Fruit fly (Drosophila melanogaster): ENCODE results near the gene CG32720.

DNA sequence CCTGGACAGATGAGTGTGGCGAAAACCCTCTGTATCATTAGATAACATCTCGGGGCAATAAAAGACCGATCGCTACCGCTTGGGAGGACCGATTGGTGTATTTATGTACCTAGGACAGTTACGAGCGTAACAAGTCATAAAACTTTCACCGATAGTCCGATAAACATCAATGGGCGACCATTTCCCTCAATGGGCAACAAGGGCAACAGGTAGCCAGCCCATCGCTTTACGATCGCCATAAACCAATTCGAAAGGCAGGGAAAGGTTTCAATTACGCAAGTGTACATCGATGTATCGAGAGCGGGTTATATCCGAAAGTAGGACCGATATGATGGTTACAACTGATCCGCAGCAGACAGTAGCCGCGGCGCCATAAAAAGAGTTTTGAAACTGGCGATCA lies 5.8 kb upstream of the CG32720 start:
- TF ChIP-seq CG8159 (tag; optimal IDR thresholded peaks at IDR 0.05) (no peak), CG13204 (GFP tag; optimal IDR thresholded peaks at IDR 0.05) (no peak), CG12605 (GFP tag; IDR thresholded peaks at IDR 0.05) (no peak), EcR (GFP tag; optimal IDR thresholded peaks at IDR 0.05) (no peak), rn (GFP tag; IDR thresholded peaks at IDR 0.05) (no peak), Pif1B (GFP tag; optimal IDR thresholded peaks at IDR 0.05) (no peak), CG4496 (GFP tag; IDR thresholded peaks at IDR 0.05) (no peak), Snoo (tag; optimal IDR thresholded peaks at IDR 0.05) (no peak), CG17806 (tag; optimal IDR thresholded peaks at IDR 0.05) (no peak), CG34367 (tag; optimal IDR thresholded peaks at IDR 0.05) (no peak), CG10348 (GFP tag; IDR thresholded peaks at IDR 0.05) (no peak), CG14655 (GFP tag; optimal IDR thresholded peaks at IDR 0.05) (no peak)
